Fruit fly (Drosophila melanogaster): ENCODE measurements around the gene MBD-R2.

MBD-R2 gene

dm6 chr3R:12369793-12370642, 14.0 kb upstream of the MBD-R2 start:
- no peak for TF ChIP-seq CG9139 (GFP tag; optimal IDR thresholded peaks at IDR 0.05)
- no peak for TF ChIP-seq dac (GFP tag; optimal IDR thresholded peaks at IDR 0.05)
- peak; percentile 10 for TF ChIP-seq CG6854 (GFP tag; optimal IDR thresholded peaks at IDR 0.05)
- peak; percentile 59 for TF ChIP-seq fkh (GFP tag; optimal IDR thresholded peaks at IDR 0.05)
- TF ChIP-seq CG15336 (GFP tag; IDR thresholded peaks at IDR 0.05), result no peak
- TF ChIP-seq esn (GFP tag; optimal IDR thresholded peaks at IDR 0.05), result no peak
- peak; percentile 28 for TF ChIP-seq CG10631 (GFP tag; optimal IDR thresholded peaks at IDR 0.05)
- no peak for TF ChIP-seq Eip75B (GFP tag; optimal IDR thresholded peaks at IDR 0.05)
- no peak for TF ChIP-seq CG32006 (GFP tag; optimal IDR thresholded peaks at IDR 0.05)
- peak; percentile 57 for TF ChIP-seq svp (GFP tag)

- TF ChIP-seq dac (GFP tag; optimal IDR thresholded peaks at IDR 0.05), result peak; percentile 47
- TF ChIP-seq CG15336 (GFP tag; IDR thresholded peaks at IDR 0.05), result peak; percentile 76
- peak; percentile 50 for TF ChIP-seq Met (GFP tag; optimal IDR thresholded peaks at IDR 0.05)
- peak; percentile 83 for TF ChIP-seq Hr4 (GFP tag; optimal IDR thresholded peaks at IDR 0.05)
- peak; percentile 75 for TF ChIP-seq eg (GFP tag; IDR thresholded peaks at IDR 0.05)
- peak; percentile 61 for TF ChIP-seq CG10631 (GFP tag; optimal IDR thresholded peaks at IDR 0.05)
- peak; percentile 1 for TF ChIP-seq CG7368 (GFP tag; optimal IDR thresholded peaks at IDR 0.05)
- TF ChIP-seq CG34406 (GFP tag; optimal IDR thresholded peaks at IDR 0.05), result peak; percentile 43
- peak; percentile 59 for TF ChIP-seq fd59A (GFP tag; optimal IDR thresholded peaks at IDR 0.05)
- TF ChIP-seq CG6276 (GFP tag; optimal IDR thresholded peaks at IDR 0.05), result peak; percentile 77
- TF ChIP-seq Lpt (GFP tag; optimal IDR thresholded peaks at IDR 0.05), result peak; percentile 83
- TF ChIP-seq Sox14 (GFP tag; optimal IDR thresholded peaks at IDR 0.05), result peak; percentile 67
- peak; percentile 45 for TF ChIP-seq CG3032 (tag; optimal IDR thresholded peaks at IDR 0.05)
- TF ChIP-seq CG16779 (tag; optimal IDR thresholded peaks at IDR 0.05), result peak; percentile 36
- TF ChIP-seq esn (GFP tag; optimal IDR thresholded peaks at IDR 0.05), result peak; percentile 60
- TF ChIP-seq achi (GFP tag; optimal IDR thresholded peaks at IDR 0.05), result peak; percentile 74
- TF ChIP-seq CG8632 (GFP tag; optimal IDR thresholded peaks at IDR 0.05), result no peak
- peak; percentile 3 to 53 for TF ChIP-seq ss (GFP tag; optimal IDR thresholded peaks at IDR 0.05)
- peak; percentile 59 for TF ChIP-seq OdsH (GFP tag; optimal IDR thresholded peaks at IDR 0.05)
- peak; percentile 62 for TF ChIP-seq fkh (GFP tag; optimal IDR thresholded peaks at IDR 0.05)
- TF ChIP-seq CG11902 (GFP tag; optimal IDR thresholded peaks at IDR 0.05), result no peak
- TF ChIP-seq CG6854 (GFP tag; optimal IDR thresholded peaks at IDR 0.05), result no peak
- peak; percentile 30 for TF ChIP-seq CG11762 (GFP tag; optimal IDR thresholded peaks at IDR 0.05; ENCODE audit: insufficient read depth)
- peak; percentile 2 for TF ChIP-seq Sox102F (GFP tag; optimal IDR thresholded peaks at IDR 0.05)
- TF ChIP-seq Hr38 (GFP tag; optimal IDR thresholded peaks at IDR 0.05), result no peak
- peak; percentile 21 for TF ChIP-seq CG6792 (GFP tag; optimal IDR thresholded peaks at IDR 0.05)
- TF ChIP-seq net (GFP tag; optimal IDR thresholded peaks at IDR 0.05), result peak; percentile 63
- no peak for TF ChIP-seq CG1621 (tag; optimal IDR thresholded peaks at IDR 0.05)
- no peak for TF ChIP-seq fd85E (GFP tag; optimal IDR thresholded peaks at IDR 0.05)
- TF ChIP-seq acj6 (GFP tag; optimal IDR thresholded peaks at IDR 0.05), result peak; percentile 43
- peak; percentile 89 for TF ChIP-seq Eip78C (GFP tag)
- peak; percentile 48 for TF ChIP-seq topi (GFP tag; optimal IDR thresholded peaks at IDR 0.05)
- peak; percentile 59 for TF ChIP-seq CG11294 (GFP tag; IDR thresholded peaks at IDR 0.05)
- peak; percentile 89 for TF ChIP-seq CG32006 (GFP tag; optimal IDR thresholded peaks at IDR 0.05)
- TF ChIP-seq CG10669 (GFP tag; optimal IDR thresholded peaks at IDR 0.05), result peak; percentile 40
- TF ChIP-seq Eip93F (GFP tag; optimal IDR thresholded peaks at IDR 0.05), result no peak
- peak; percentile 39 for TF ChIP-seq Ets21C (GFP tag; optimal IDR thresholded peaks at IDR 0.05)
- peak; percentile 49 for TF ChIP-seq vri (GFP tag; optimal IDR thresholded peaks at IDR 0.05)
- peak; percentile 47 for TF ChIP-seq CG31627 (GFP tag; optimal IDR thresholded peaks at IDR 0.05)
- TF ChIP-seq Eip75B (GFP tag; optimal IDR thresholded peaks at IDR 0.05), result peak; percentile 35
- TF ChIP-seq cyc (GFP tag; optimal IDR thresholded peaks at IDR 0.05), result peak; percentile 60
- TF ChIP-seq CG8319 (GFP tag; optimal IDR thresholded peaks at IDR 0.05), result no peak
- peak in 1 of 2 experiments; percentile 81 for TF ChIP-seq salr (GFP tag; optimal IDR thresholded peaks at IDR 0.05)
- TF ChIP-seq CG3919 (GFP tag; optimal IDR thresholded peaks at IDR 0.05), result peak; percentile 71
Measured at dm6 chr3R:12369135-12369792, 13.2 kb upstream of the MBD-R2 start, which contains the start of gene GstD1. TSS of gene GstD1 (minus strand) at chr3R:12369268.

Measured in whole organism, prepupa.